Fruit fly (Drosophila melanogaster): Measurements from ENCODE around the gene CG31752.

dm6 chr2L:18818397-18818796, 22.7 kb downstream of the CG31752 start:
- peak; percentile 17 for TF ChIP-seq svp (GFP tag)
- no peak for TF ChIP-seq Hr39 (GFP tag; optimal IDR thresholded peaks at IDR 0.05)
- no peak for TF ChIP-seq acj6 (GFP tag; optimal IDR thresholded peaks at IDR 0.05)
- no peak for TF ChIP-seq CG32006 (GFP tag; optimal IDR thresholded peaks at IDR 0.05)
- no peak for TF ChIP-seq CG11762 (GFP tag; optimal IDR thresholded peaks at IDR 0.05; ENCODE audit: insufficient read depth)
- no peak for TF ChIP-seq CG6854 (GFP tag; optimal IDR thresholded peaks at IDR 0.05)
- no peak for TF ChIP-seq CG8119 (GFP tag; IDR thresholded peaks at IDR 0.05)
- TF ChIP-seq CG1621 (tag; optimal IDR thresholded peaks at IDR 0.05), result no peak
- no peak for TF ChIP-seq eg (GFP tag; IDR thresholded peaks at IDR 0.05)

Measured in whole organism, prepupa.